Worm (Caenorhabditis elegans) whole organism, L4 larva: ENCODE results near the gene szy-20.

ENCODE experiments used
- D1046.2 ChIP-seq: fragments of 200-800 bp; sonication (Bioruptor generic); IDR thresholded peaks from 2 replicates; pipeline ENCODE4 v1.3.6; 2022; ENCODE audit warnings: missing genetic modification characterization, missing compliant biosample characterization
- R02D3.7 ChIP-seq: fragments of 150-350 bp; sonication (generic microtip); optimal IDR thresholded peaks from 3 replicates; lab custom pipeline; 2014; ENCODE audit warnings: missing biosample characterization, missing genetic modification characterization
- T20F7.1 ChIP-seq: fragments of 200-800 bp; sonication (Bioruptor generic); optimal IDR thresholded peaks from 2 replicates; lab custom pipeline; 2018; ENCODE audit warnings: mild to moderate bottlenecking, missing genetic modification characterization, missing compliant biosample characterization
- Y48G9A.11 ChIP-seq: fragments of 200-800 bp; sonication (Bioruptor generic); IDR thresholded peaks from 2 replicates; pipeline ENCODE4 v1.3.6; 2022; ENCODE audit warnings: missing genetic modification reagents, missing genetic modification characterization, missing compliant biosample characterization
- Y5F2A.4 ChIP-seq: fragments of 200-800 bp; sonication (Bioruptor generic); optimal IDR thresholded peaks from 2 replicates; lab custom pipeline; 2018; ENCODE audit warnings: mild to moderate bottlenecking, missing genetic modification characterization, missing compliant biosample characterization
- aha-1 ChIP-seq: fragments of 150-350 bp; peaks from one replicate; lab custom pipeline; 2014; ENCODE audit warnings: missing biosample characterization, missing genetic modification characterization
- ctbp-1 ChIP-seq: fragments of 200-800 bp; sonication (Bioruptor generic); IDR thresholded peaks from 2 replicates; pipeline ENCODE4 v1.3.6; 2022; ENCODE audit warnings: missing genetic modification reagents, missing genetic modification characterization, missing compliant biosample characterization
- daf-8 ChIP-seq: fragments of 200-800 bp; sonication (Bioruptor generic); IDR thresholded peaks from 2 replicates; pipeline ENCODE4 v1.3.6; 2022; ENCODE audit warnings: missing genetic modification characterization, missing compliant biosample characterization
- dmd-8 ChIP-seq: fragments of 200-800 bp; sonication (Bioruptor generic); IDR thresholded peaks from 2 replicates; pipeline ENCODE4 v1.3.6; 2022; ENCODE audit warnings: missing genetic modification characterization, missing compliant biosample characterization
- dmd-9 ChIP-seq: fragments of 200-800 bp; sonication (Bioruptor generic); IDR thresholded peaks from 2 replicates; pipeline ENCODE4 v1.3.6; 2022; ENCODE audit warnings: missing genetic modification reagents, missing genetic modification characterization, missing compliant biosample characterization
- dpl-1 ChIP-seq: fragments of 150-350 bp; optimal IDR thresholded peaks from 2 replicates; lab custom pipeline; 2014; ENCODE audit warnings: missing biosample characterization, missing genetic modification reagents, missing genetic modification characterization
- dve-1 ChIP-seq: sonication (generic microtip); optimal IDR thresholded peaks from 2 replicates; lab custom pipeline; 2017; ENCODE audit warnings: antibody characterized with exemption, mild to moderate bottlenecking, missing genetic modification characterization, missing compliant biosample characterization; ENCODE audit not compliant: insufficient read depth
- egl-27 ChIP-seq: sonication (generic microtip); optimal IDR thresholded peaks from 3 replicates; lab custom pipeline; 2017; ENCODE audit warnings: missing biosample characterization, missing genetic modification reagents, missing genetic modification characterization
- egl-43 ChIP-seq: fragments of 200-800 bp; sonication (Bioruptor generic); IDR thresholded peaks from 2 replicates; pipeline ENCODE4 v1.3.6; 2022; ENCODE audit warnings: missing genetic modification reagents, missing genetic modification characterization, missing compliant biosample characterization
- fos-1 ChIP-seq: fragments of 150-350 bp; optimal IDR thresholded peaks from 2 replicates; lab custom pipeline; 2014; ENCODE audit warnings: missing biosample characterization, missing genetic modification characterization
- gei-8 ChIP-seq: fragments of 200-800 bp; sonication (Bioruptor generic); optimal IDR thresholded peaks from 2 replicates; lab custom pipeline; 2018; ENCODE audit warnings: mild to moderate bottlenecking, missing genetic modification characterization, missing compliant biosample characterization
- hif-1 ChIP-seq, 2 experiments: sonication (generic microtip); optimal IDR thresholded peaks; 2 replicates each; lab custom pipeline; 2016 to 2017; ENCODE audit warnings: missing compliant biosample characterization in 2 of 2, missing genetic modification characterization in 2 of 2, missing genetic modification reagents in 2 of 2, missing genotype in 2 of 2, mild to moderate bottlenecking in 1 of 2
- hlh-30 ChIP-seq: sonication (generic microtip); optimal IDR thresholded peaks from 2 replicates; lab custom pipeline; 2017; ENCODE audit warnings: antibody characterized with exemption, mild to moderate bottlenecking, missing genetic modification characterization, missing compliant biosample characterization; ENCODE audit not compliant: insufficient read depth
- hmg-1.1 ChIP-seq: fragments of 200-800 bp; sonication (Bioruptor generic); IDR thresholded peaks from 2 replicates; pipeline ENCODE4 v1.3.6; 2022; ENCODE audit warnings: missing genetic modification reagents, missing genetic modification characterization, missing compliant biosample characterization
- lin-15B ChIP-seq: fragments of 150-350 bp; sonication (generic microtip); optimal IDR thresholded peaks from 3 replicates; lab custom pipeline; 2014; ENCODE audit warnings: missing biosample characterization, missing genetic modification characterization
- lin-39 ChIP-seq: fragments of 150-350 bp; optimal IDR thresholded peaks from 2 replicates; lab custom pipeline; 2014; ENCODE audit warnings: missing biosample characterization, missing genetic modification reagents, missing genetic modification characterization
- lsy-2 ChIP-seq, 2 experiments: fragments of 150-350 bp in 1 of 2; sonication (generic microtip) in 1 of 2; optimal IDR thresholded peaks; 2 replicates each; lab custom pipeline; 2014 to 2017; ENCODE audit warnings: missing biosample characterization in 2 of 2, missing genetic modification characterization in 2 of 2
- mdl-1 ChIP-seq, 2 experiments: fragments of 150-350 bp in 1 of 2; sonication (generic microtip) in 1 of 2; optimal IDR thresholded peaks; 2 replicates each; lab custom pipeline; 2014 to 2017; ENCODE audit warnings: missing biosample characterization in 2 of 2, missing genetic modification characterization in 2 of 2
- mes-2 ChIP-seq: sonication (generic microtip); optimal IDR thresholded peaks from 2 replicates; lab custom pipeline; 2016; ENCODE audit warnings: missing genotype, mild to moderate bottlenecking, missing genetic modification characterization, missing compliant biosample characterization; ENCODE audit not compliant: poor library complexity, severe bottlenecking
- mxl-2 ChIP-seq: fragments of 200-800 bp; sonication (Bioruptor generic); conservative IDR thresholded peaks from 2 replicates; pipeline ENCODE4 v1.3.6; 2022; ENCODE audit warnings: missing genetic modification reagents, missing genetic modification characterization, missing compliant biosample characterization
- nhr-111 ChIP-seq: fragments of 200-800 bp; sonication (Bioruptor generic); optimal IDR thresholded peaks from 2 replicates; lab custom pipeline; 2018; ENCODE audit warnings: mild to moderate bottlenecking, missing genetic modification characterization, missing compliant biosample characterization
- nhr-28 ChIP-seq: fragments of 150-350 bp; optimal IDR thresholded peaks from 2 replicates; lab custom pipeline; 2014; ENCODE audit warnings: missing biosample characterization, missing genetic modification characterization
- nhr-41 ChIP-seq: fragments of 200-800 bp; sonication (Bioruptor generic); IDR thresholded peaks from 2 replicates; pipeline ENCODE4 v1.3.6; 2022; ENCODE audit warnings: missing genetic modification reagents, missing genetic modification characterization, missing compliant biosample characterization
- nhr-6 ChIP-seq: fragments of 150-350 bp; optimal IDR thresholded peaks from 2 replicates; lab custom pipeline; 2014; ENCODE audit warnings: missing biosample characterization, missing genetic modification characterization
- nhr-77 ChIP-seq: fragments of 150-350 bp; optimal IDR thresholded peaks from 2 replicates; lab custom pipeline; 2014; ENCODE audit warnings: missing biosample characterization, missing genetic modification characterization
- pqm-1 ChIP-seq: sonication (generic microtip); optimal IDR thresholded peaks from 2 replicates; lab custom pipeline; 2017; ENCODE audit warnings: missing biosample characterization, missing genetic modification characterization
- rbr-2 ChIP-seq: sonication (generic microtip); optimal IDR thresholded peaks from 2 replicates; lab custom pipeline; 2016; ENCODE audit warnings: missing genotype, missing genetic modification characterization, missing compliant biosample characterization
- sdz-12 ChIP-seq: fragments of 200-800 bp; sonication (Bioruptor generic); optimal IDR thresholded peaks from 2 replicates; lab custom pipeline; 2018; ENCODE audit warnings: mild to moderate bottlenecking, missing genetic modification characterization, missing compliant biosample characterization
- skn-1 ChIP-seq: fragments of 150-350 bp; optimal IDR thresholded peaks from 2 replicates; lab custom pipeline; 2014; ENCODE audit warnings: missing biosample characterization, missing genetic modification characterization
- snpc-4 ChIP-seq: fragments of 150-350 bp; optimal IDR thresholded peaks from 2 replicates; lab custom pipeline; 2014; ENCODE audit warnings: missing biosample characterization, missing genetic modification characterization
- spr-1 ChIP-seq: sonication (generic microtip); optimal IDR thresholded peaks from 2 replicates; lab custom pipeline; 2016; ENCODE audit warnings: mild to moderate bottlenecking, missing genetic modification characterization, missing compliant biosample characterization
- spr-3 ChIP-seq: fragments of 200-800 bp; sonication (Bioruptor generic); optimal IDR thresholded peaks from 2 replicates; lab custom pipeline; 2018; ENCODE audit warnings: mild to moderate bottlenecking, missing genetic modification characterization, missing compliant biosample characterization
- tag-97 ChIP-seq: fragments of 200-800 bp; sonication (Bioruptor generic); IDR thresholded peaks from 2 replicates; pipeline ENCODE4 v1.3.6; 2022; ENCODE audit warnings: missing genetic modification characterization, missing compliant biosample characterization
- tra-1 ChIP-seq: fragments of 200-800 bp; sonication (Bioruptor generic); IDR thresholded peaks from 2 replicates; pipeline ENCODE4 v1.3.6; 2022; ENCODE audit warnings: missing genetic modification reagents, missing genetic modification characterization, missing compliant biosample characterization
- unc-62 ChIP-seq, 3 experiments: fragments of 150-350 bp in 1 of 3; sonication (generic microtip); optimal IDR thresholded peaks in 2 of 3; peaks in 1 of 3; 1 replicate in 1 of 3; 2 replicates in 2 of 3; lab custom pipeline; 2014 to 2017; ENCODE audit warnings: missing biosample characterization in 3 of 3, missing genetic modification characterization in 3 of 3, missing genetic modification reagents in 3 of 3, missing genotype in 1 of 3
- zfp-2 ChIP-seq: sonication (generic microtip); optimal IDR thresholded peaks from 2 replicates; lab custom pipeline; 2016; ENCODE audit warnings: mild to moderate bottlenecking, missing genetic modification characterization, missing compliant biosample characterization
- ztf-11 ChIP-seq: fragments of 150-350 bp; optimal IDR thresholded peaks from 2 replicates; lab custom pipeline; 2014; ENCODE audit warnings: missing biosample characterization, missing genetic modification characterization

szy-20 gene

ce11 chrII:8964835-8965234 is 4.3 kb downstream of the szy-20 start, which contains the start of the genes ndub-3 and C18E9.2 (continued):
- TF ChIP-seq unc-62 (GFP tag; optimal IDR thresholded peaks at IDR 0.05 in 1 of 2; lab: Kevin White, UChicago) (peak in 1 of 2 experiments; percentile 87), unc-62 (tag; optimal IDR thresholded peaks at IDR 0.05; lab: Kevin White, UChicago) (no peak), rbr-2 (tag; lab: Kevin White, UChicago) (no peak), zfp-2 (no peak), lin-39 (tag; lab: Kevin White, UChicago) (no peak), tag-97 (GFP tag; lab: Robert Waterston, UW) (no peak), mes-2 (tag; lab: Kevin White, UChicago) (peak; percentile 63), dmd-8 (GFP tag; lab: Robert Waterston, UW) (no peak), mdl-1 (tag; optimal IDR thresholded peaks at IDR 0.05; lab: Kevin White, UChicago) (no peak), skn-1 (no peak), gei-8 (GFP tag; lab: Kevin White, UChicago) (no peak), fos-1 (tag; lab: Kevin White, UChicago) (no peak), spr-1 (tag; lab: Kevin White, UChicago) (no peak), D1046.2 (GFP tag; lab: Robert Waterston, UW) (no peak), ctbp-1 (GFP tag; lab: Robert Waterston, UW) (no peak), hlh-30 (tag; lab: Kevin White, UChicago) (peak; percentile 65), nhr-111 (GFP tag; lab: Kevin White, UChicago) (no peak), R02D3.7 (tag; lab: Kevin White, UChicago) (peak; percentile 78), egl-43 (GFP tag; lab: Robert Waterston, UW) (no peak), snpc-4 (tag; lab: Kevin White, UChicago) (no peak), sdz-12 (GFP tag; lab: Kevin White, UChicago) (no peak), hif-1 (tag; optimal IDR thresholded peaks at IDR 0.05; lab: Kevin White, UChicago) (peak in 1 of 2 experiments; percentile 13), hmg-1.1 (GFP tag; lab: Robert Waterston, UW) (no peak), dpl-1 (GFP tag; lab: Kevin White, UChicago) (peak; percentile 27), T20F7.1 (no peak), dve-1 (peak; percentile 22), pqm-1 (tag; lab: Kevin White, UChicago) (no peak), dmd-9 (GFP tag; lab: Robert Waterston, UW) (no peak), Y48G9A.11 (GFP tag; lab: Robert Waterston, UW) (no peak), aha-1 (tag; lab: Kevin White, UChicago) (no peak), lsy-2 (tag; optimal IDR thresholded peaks at IDR 0.05; lab: Kevin White, UChicago) (peak in 1 of 2 experiments; percentile 62), lin-15B (no peak), nhr-77 (peak; percentile 37), nhr-6 (tag; lab: Kevin White, UChicago) (peak; percentile 44), daf-8 (GFP tag; lab: Robert Waterston, UW) (no peak), nhr-41 (GFP tag; lab: Robert Waterston, UW) (no peak), nhr-28 (no peak), tra-1 (GFP tag; lab: Robert Waterston, UW) (no peak), egl-27 (tag; lab: Kevin White, UChicago) (no peak), Y5F2A.4 (GFP tag; lab: Kevin White, UChicago) (no peak), spr-3 (no peak), mxl-2 (GFP tag; lab: Robert Waterston, UW) (no peak), ztf-11 (tag; lab: Kevin White, UChicago) (no peak)
